Fruit fly (Drosophila melanogaster) whole organism, embryonic: ENCODE measurements around the gene CG31661.
A peak's percentile ranks its signal among the peaks of the same experiment; 100 is the strongest.

Experiments used
- Aef1 ChIP-seq: fragments of 200-800 bp; sonication (Bioruptor generic); IDR thresholded peaks from 3 replicates; pipeline ENCODE4 v1.3.6; 2022; ENCODE audit warnings: missing biosample characterization, missing genetic modification characterization
- Atf-2 ChIP-seq: fragments of 200-800 bp; sonication (Bioruptor generic); optimal IDR thresholded peaks from 2 replicates; lab custom pipeline; 2016; ENCODE audit warnings: missing biosample characterization, missing genetic modification characterization
- Atf3 ChIP-seq: fragments of 200-800 bp; sonication (Bioruptor generic); optimal IDR thresholded peaks from 3 replicates; lab custom pipeline; 2016; ENCODE audit warnings: missing biosample characterization, missing genetic modification characterization
- CG10267 ChIP-seq: fragments of 200-800 bp; sonication (Bioruptor generic); optimal IDR thresholded peaks from 2 replicates; lab custom pipeline; 2018; ENCODE audit warnings: missing biosample characterization, mild to moderate bottlenecking, missing genetic modification characterization, moderate library complexity
- CG10462 ChIP-seq: fragments of 200-800 bp; sonication (Bioruptor generic); optimal IDR thresholded peaks from 2 replicates; lab custom pipeline; 2016; ENCODE audit warnings: missing biosample characterization, missing genetic modification characterization
- CG11093 ChIP-seq: fragments of 200-800 bp; sonication (Bioruptor generic); IDR thresholded peaks from 3 replicates; pipeline ENCODE4 v1.3.6; 2022; ENCODE audit warnings: missing biosample characterization, missing genetic modification characterization
- CG12104 ChIP-seq: fragments of 200-800 bp; sonication (Bioruptor generic); optimal IDR thresholded peaks from 3 replicates; lab custom pipeline; 2016; ENCODE audit warnings: missing biosample characterization, missing genetic modification characterization
- CG17328 ChIP-seq: fragments of 200-800 bp; sonication (Bioruptor generic); IDR thresholded peaks from 2 replicates; pipeline ENCODE4 v1.3.6; 2022; ENCODE audit warnings: missing biosample characterization, missing genetic modification characterization
- CG17361 ChIP-seq: fragments of 200-800 bp; sonication (Bioruptor generic); IDR thresholded peaks from 3 replicates; pipeline ENCODE4 v1.3.6; 2022; ENCODE audit warnings: missing biosample characterization, missing genetic modification characterization
- CG30403 ChIP-seq: fragments of 200-800 bp; sonication (Bioruptor generic); optimal IDR thresholded peaks from 3 replicates; lab custom pipeline; 2016; ENCODE audit warnings: missing biosample characterization, missing genetic modification characterization
- CG30431 ChIP-seq: fragments of 200-800 bp; sonication (Bioruptor generic); optimal IDR thresholded peaks from 2 replicates; lab custom pipeline; 2017; ENCODE audit warnings: missing biosample characterization, missing genetic modification characterization
- CG32772 ChIP-seq: fragments of 200-800 bp; sonication (Bioruptor generic); IDR thresholded peaks from 2 replicates; pipeline ENCODE4 v1.3.6; 2022; ENCODE audit warnings: missing biosample characterization, missing genetic modification characterization
- CG5180 ChIP-seq: fragments of 200-800 bp; sonication (Bioruptor generic); optimal IDR thresholded peaks from 3 replicates; lab custom pipeline; 2017; ENCODE audit warnings: missing biosample characterization, missing genetic modification characterization, mild to moderate bottlenecking, moderate library complexity, missing genetic modification reagents
- CG7357 ChIP-seq: fragments of 200-800 bp; sonication (Bioruptor generic); IDR thresholded peaks from 3 replicates; pipeline ENCODE4 v1.3.6; 2022; ENCODE audit warnings: missing biosample characterization, missing genetic modification characterization
- CG8281 ChIP-seq: fragments of 200-800 bp; sonication (Bioruptor generic); optimal IDR thresholded peaks from 2 replicates; lab custom pipeline; 2018; ENCODE audit warnings: missing biosample characterization, mild to moderate bottlenecking, missing genetic modification characterization, moderate library complexity
- CG8765 ChIP-seq: fragments of 200-800 bp; sonication (Bioruptor generic); IDR thresholded peaks from 2 replicates; pipeline ENCODE4 v1.3.6; 2022; ENCODE audit warnings: missing biosample characterization, missing genetic modification characterization
- Dad ChIP-seq: fragments of 200-800 bp; sonication (Bioruptor generic); optimal IDR thresholded peaks from 3 replicates; lab custom pipeline; 2016; ENCODE audit warnings: missing biosample characterization, missing genetic modification characterization
- Fer2 ChIP-seq: fragments of 200-800 bp; sonication (Bioruptor generic); optimal IDR thresholded peaks from 2 replicates; lab custom pipeline; 2018; ENCODE audit warnings: missing biosample characterization, mild to moderate bottlenecking, missing genetic modification characterization, moderate library complexity
- H15 ChIP-seq: fragments of 200-800 bp; sonication (Bioruptor generic); IDR thresholded peaks from 3 replicates; pipeline ENCODE4 v1.3.6; 2022; ENCODE audit warnings: missing biosample characterization, missing genetic modification characterization
- HLH4C ChIP-seq: fragments of 200-800 bp; sonication (Bioruptor generic); IDR thresholded peaks from 3 replicates; pipeline ENCODE4 v1.3.6; 2022; ENCODE audit warnings: missing biosample characterization, missing genetic modification characterization; ENCODE audit not compliant: partially characterized antibody
- Hey ChIP-seq: fragments of 200-800 bp; sonication (Bioruptor generic); optimal IDR thresholded peaks from 3 replicates; lab custom pipeline; 2018; ENCODE audit warnings: missing biosample characterization, mild to moderate bottlenecking, missing genetic modification characterization
- HmgZ ChIP-seq: fragments of 200-800 bp; sonication (Bioruptor generic); optimal IDR thresholded peaks from 2 replicates; lab custom pipeline; 2018; ENCODE audit warnings: missing biosample characterization, mild to moderate bottlenecking, missing genetic modification characterization
- Hr3 ChIP-seq: fragments of 200-800 bp; sonication (Bioruptor generic); optimal IDR thresholded peaks from 3 replicates; lab custom pipeline; 2016; ENCODE audit warnings: missing biosample characterization, missing genetic modification characterization
- Hr39 ChIP-seq: fragments of >200 bp; optimal IDR thresholded peaks from 2 replicates; lab custom pipeline; 2017
- Opbp ChIP-seq: fragments of 200-800 bp; sonication (Bioruptor generic); IDR thresholded peaks from 3 replicates; pipeline ENCODE4 v1.3.6; 2022; ENCODE audit warnings: missing biosample characterization, missing genetic modification characterization; ENCODE audit not compliant: partially characterized antibody
- Pdp1 ChIP-seq, 2 experiments: fragments of 200-800 bp; sonication (Bioruptor generic); optimal IDR thresholded peaks; 3 replicates each; lab custom pipeline; 2016; ENCODE audit warnings: missing biosample characterization in 2 of 2, missing genetic modification characterization in 2 of 2, mild to moderate bottlenecking in 1 of 2, moderate library complexity in 1 of 2
- Spps ChIP-seq: fragments of 200-800 bp; sonication (Bioruptor generic); optimal IDR thresholded peaks from 2 replicates; lab custom pipeline; 2018; ENCODE audit warnings: missing biosample characterization, mild to moderate bottlenecking, missing genetic modification characterization
- Xbp1 ChIP-seq: fragments of 200-800 bp; sonication (Bioruptor generic); optimal IDR thresholded peaks from 3 replicates; lab custom pipeline; 2016; ENCODE audit warnings: missing biosample characterization, mild to moderate bottlenecking, missing genetic modification characterization
- ab ChIP-seq: fragments of 200-800 bp; sonication (Bioruptor generic); optimal IDR thresholded peaks from 2 replicates; lab custom pipeline; 2016; ENCODE audit warnings: missing biosample characterization, missing genetic modification characterization
- bbx ChIP-seq: fragments of 200-800 bp; sonication (Bioruptor generic); IDR thresholded peaks from 2 replicates; pipeline ENCODE4 v1.3.6; 2022; ENCODE audit warnings: missing biosample characterization, missing genetic modification characterization; ENCODE audit not compliant: partially characterized antibody
- bowl ChIP-seq: fragments of 200-800 bp; sonication (Bioruptor generic); IDR thresholded peaks from 2 replicates; pipeline ENCODE4 v1.3.6; 2022; ENCODE audit warnings: missing biosample characterization, missing genetic modification characterization
- da ChIP-seq: fragments of 200-800 bp; sonication (Bioruptor generic); optimal IDR thresholded peaks from 2 replicates; lab custom pipeline; 2016; ENCODE audit warnings: missing biosample characterization, missing genetic modification characterization
- dmrt11E ChIP-seq: fragments of 200-800 bp; sonication (Bioruptor generic); optimal IDR thresholded peaks from 3 replicates; lab custom pipeline; 2018; ENCODE audit warnings: missing biosample characterization, mild to moderate bottlenecking, missing genetic modification characterization, moderate library complexity
- gem ChIP-seq: fragments of 200-800 bp; sonication (Bioruptor generic); optimal IDR thresholded peaks from 2 replicates; lab custom pipeline; 2019; ENCODE audit warnings: missing biosample characterization, mild to moderate bottlenecking, missing genetic modification characterization, moderate library complexity
- inv ChIP-seq: fragments of 200-800 bp; sonication (Bioruptor generic); IDR thresholded peaks from 2 replicates; pipeline ENCODE4 v1.3.6; 2022; ENCODE audit warnings: missing biosample characterization, missing genetic modification characterization; ENCODE audit not compliant: partially characterized antibody
- jumu ChIP-seq: fragments of 200-800 bp; sonication (Bioruptor generic); optimal IDR thresholded peaks from 3 replicates; lab custom pipeline; 2016; ENCODE audit warnings: missing biosample characterization, missing genetic modification characterization
- ken ChIP-seq: fragments of 200-800 bp; sonication (Bioruptor generic); IDR thresholded peaks from 3 replicates; pipeline ENCODE4 v1.3.6; 2022; ENCODE audit warnings: missing biosample characterization, missing genetic modification characterization
- lov ChIP-seq, 2 experiments: fragments of 200-800 bp in 1 of 2; fragments of >200 bp in 1 of 2; sonication (Bioruptor generic) in 1 of 2; IDR thresholded peaks in 1 of 2; optimal IDR thresholded peaks in 1 of 2; 2 replicates in 1 of 2; 3 replicates in 1 of 2; pipeline versions ENCODE4 v1.3.6 to Lab custom; 2017 to 2022; ENCODE audit warnings: missing biosample characterization in 1 of 2, missing genetic modification characterization in 1 of 2
- nau ChIP-seq: fragments of 200-800 bp; sonication (Bioruptor generic); optimal IDR thresholded peaks from 3 replicates; lab custom pipeline; 2017; ENCODE audit warnings: missing biosample characterization, mild to moderate bottlenecking, missing genetic modification characterization, missing genetic modification reagents
- p53 ChIP-seq: fragments of 200-800 bp; sonication (Bioruptor generic); optimal IDR thresholded peaks from 2 replicates; lab custom pipeline; 2016; ENCODE audit warnings: missing biosample characterization, missing genetic modification characterization
- pros ChIP-seq: fragments of 200-800 bp; sonication (Bioruptor generic); optimal IDR thresholded peaks from 3 replicates; lab custom pipeline; 2019; ENCODE audit warnings: missing biosample characterization, mild to moderate bottlenecking, missing genetic modification characterization, moderate library complexity
- row ChIP-seq: fragments of 200-800 bp; sonication (Bioruptor generic); IDR thresholded peaks from 3 replicates; pipeline ENCODE4 v1.3.6; 2022; ENCODE audit warnings: missing biosample characterization, missing genetic modification characterization
- sens ChIP-seq: fragments of 200-800 bp; sonication (Bioruptor generic); peaks from one replicate; lab custom pipeline; 2016; ENCODE audit warnings: missing biosample characterization, missing genetic modification characterization
- sima ChIP-seq: fragments of 200-800 bp; sonication (Bioruptor generic); optimal IDR thresholded peaks from 2 replicates; lab custom pipeline; 2016; ENCODE audit warnings: missing biosample characterization, missing genetic modification characterization
- tio ChIP-seq: fragments of 200-800 bp; sonication (Bioruptor generic); optimal IDR thresholded peaks from 2 replicates; lab custom pipeline; 2017; ENCODE audit warnings: missing biosample characterization, missing genetic modification characterization, inconsistent platforms
- trem ChIP-seq: fragments of 200-800 bp; optimal IDR thresholded peaks from 3 replicates; lab custom pipeline; 2019; ENCODE audit warnings: missing biosample characterization, mild to moderate bottlenecking, missing genetic modification characterization, moderate library complexity
- trh ChIP-seq: fragments of 200-800 bp; sonication (Bioruptor generic); optimal IDR thresholded peaks from 2 replicates; lab custom pipeline; 2016; ENCODE audit warnings: missing biosample characterization, missing genetic modification characterization
- twi ChIP-seq: fragments of 200-800 bp; optimal IDR thresholded peaks from 2 replicates; lab custom pipeline; 2019; ENCODE audit warnings: missing biosample characterization, mild to moderate bottlenecking, missing genetic modification characterization, moderate library complexity
- unc-4 ChIP-seq: fragments of 200-800 bp; sonication (Bioruptor generic); IDR thresholded peaks from 2 replicates; pipeline ENCODE4 v1.3.6; 2022; ENCODE audit warnings: missing biosample characterization, missing genetic modification characterization; ENCODE audit not compliant: partially characterized antibody
- vnd ChIP-seq: fragments of 200-800 bp; sonication (Bioruptor generic); IDR thresholded peaks from 3 replicates; pipeline ENCODE4 v1.3.6; 2022; ENCODE audit warnings: missing biosample characterization, missing genetic modification characterization; ENCODE audit not compliant: partially characterized antibody

CG31661 gene

dm6 chr2L:1462136-1462535 lies 34.9 kb upstream of the CG31661 start:
- TF ChIP-seq Spps (tag; lab: Kevin White, UChicago), result peak; percentile 17
- 0 out of 3 replicates have a peak, but pooled peaks have one; percentile 42 for TF ChIP-seq CG17361 (GFP tag; lab: Robert Waterston, UW)
- TF ChIP-seq CG32772, result peak; percentile 53
- TF ChIP-seq CG10462 (GFP tag; lab: Kevin White, UChicago), result peak; percentile 43
- TF ChIP-seq ab (GFP tag; lab: Kevin White, UChicago), result no peak
- peak; percentile 87 for TF ChIP-seq dmrt11E (tag; lab: Kevin White, UChicago)
- TF ChIP-seq bbx (GFP tag; lab: Robert Waterston, UW), result peak; percentile 74; the same call in 1 of the 2 replicates
- TF ChIP-seq Hey (tag; lab: Kevin White, UChicago), result no peak
- TF ChIP-seq lov (optimal IDR thresholded peaks at IDR 0.05; lab: Kevin White, UChicago), result no peak
- peak; percentile 59; the same call in 1 of the 3 replicates for TF ChIP-seq lov (GFP tag; IDR thresholded peaks at IDR 0.05; lab: Robert Waterston, UW)
- TF ChIP-seq Opbp (GFP tag; lab: Robert Waterston, UW), result peak; percentile 78; the same call in 2 of the 3 replicates
- no peak for TF ChIP-seq HmgZ
- no peak for TF ChIP-seq da (GFP tag; lab: Kevin White, UChicago)
- peak; percentile 43 for TF ChIP-seq Xbp1 (GFP tag; lab: Kevin White, UChicago)
- peak; percentile 4 for TF ChIP-seq CG30431 (GFP tag; lab: Kevin White, UChicago)
- TF ChIP-seq ken, result peak; percentile 45; the same call in 2 of the 3 replicates
- no peak for TF ChIP-seq CG12104 (GFP tag; lab: Kevin White, UChicago)
- TF ChIP-seq sima, result no peak
- TF ChIP-seq Aef1 (GFP tag; lab: Robert Waterston, UW), result no peak
- TF ChIP-seq HLH4C, result peak; percentile 67; the same call in 2 of the 3 replicates
- peak; percentile 40; the same call in 1 of the 3 replicates for TF ChIP-seq H15 (GFP tag; lab: Robert Waterston, UW)
- no peak for TF ChIP-seq Fer2 (tag; lab: Kevin White, UChicago)
- peak; percentile 17 for TF ChIP-seq trh
- peak; percentile 85 for TF ChIP-seq CG17328 (GFP tag; lab: Robert Waterston, UW)
- 0 out of 2 replicates have a peak, but pooled peaks have one; percentile 46 for TF ChIP-seq unc-4 (GFP tag; lab: Robert Waterston, UW)
- peak; percentile 35; the same call in 1 of the 3 replicates for TF ChIP-seq CG11093
- TF ChIP-seq twi (tag; lab: Kevin White, UChicago), result peak; percentile 99
- TF ChIP-seq Atf3 (GFP tag; lab: Kevin White, UChicago), result peak; percentile 37
- TF ChIP-seq CG8281, result no peak
- peak; percentile 18 to 46 for TF ChIP-seq Pdp1 (GFP tag; optimal IDR thresholded peaks at IDR 0.05; lab: Kevin White, UChicago)
- peak; percentile 65 for TF ChIP-seq CG10267 (tag; lab: Kevin White, UChicago)
- peak; percentile 48 for TF ChIP-seq Atf-2 (GFP tag; lab: Kevin White, UChicago)
- peak; percentile 82 for TF ChIP-seq CG5180 (GFP tag; lab: Kevin White, UChicago)
- TF ChIP-seq sens (GFP tag; lab: Kevin White, UChicago), result peak; percentile 96
- peak; percentile 42 for TF ChIP-seq CG30403 (GFP tag; lab: Kevin White, UChicago)
- no peak for TF ChIP-seq p53 (GFP tag; lab: Kevin White, UChicago)
- TF ChIP-seq tio (GFP tag; lab: Kevin White, UChicago), result peak; percentile 37
- peak; percentile 58; the same call in 2 of the 3 replicates for TF ChIP-seq CG7357 (GFP tag; lab: Robert Waterston, UW)
- TF ChIP-seq inv (GFP tag; lab: Robert Waterston, UW), result peak; percentile 61; the same call in 1 of the 2 replicates
- peak; percentile 78 for TF ChIP-seq CG8765
- TF ChIP-seq row (GFP tag; lab: Robert Waterston, UW), result peak; percentile 88
- peak; percentile 45 for TF ChIP-seq Hr3 (GFP tag; lab: Kevin White, UChicago)
- peak; percentile 78 for TF ChIP-seq gem (tag; lab: Kevin White, UChicago)
- no peak for TF ChIP-seq Dad (GFP tag; lab: Kevin White, UChicago)
- peak; percentile 24 for TF ChIP-seq jumu
- TF ChIP-seq nau, result no peak
- no peak for TF ChIP-seq Hr39 (lab: Kevin White, UChicago)
- no peak for TF ChIP-seq bowl (GFP tag; lab: Robert Waterston, UW)
- TF ChIP-seq trem (tag; lab: Kevin White, UChicago), result peak; percentile 28
- peak; percentile 59; the same call in 2 of the 3 replicates for TF ChIP-seq vnd (GFP tag; lab: Robert Waterston, UW)
- peak; percentile 22 for TF ChIP-seq pros (GFP tag; lab: Kevin White, UChicago)
